Worm (Caenorhabditis elegans) whole organism, L2 larva: ENCODE results near the gene pcs-1.

Source experiments
- ceh-82 ChIP-seq: fragments of 150-350 bp; optimal IDR thresholded peaks from 2 replicates; lab custom pipeline; 2014; ENCODE audit warnings: missing biosample characterization, missing genetic modification characterization
- crh-2 ChIP-seq: sonication (generic microtip); optimal IDR thresholded peaks from 2 replicates; lab custom pipeline; 2017; ENCODE audit warnings: missing biosample characterization, missing genetic modification characterization
- fos-1 ChIP-seq: fragments of 150-350 bp; optimal IDR thresholded peaks from 2 replicates; lab custom pipeline; 2014; ENCODE audit warnings: missing biosample characterization, missing genetic modification characterization
- nhr-11 ChIP-seq: fragments of 150-350 bp; optimal IDR thresholded peaks from 2 replicates; lab custom pipeline; 2014; ENCODE audit warnings: missing biosample characterization, missing genetic modification characterization
- nhr-237 ChIP-seq: fragments of 150-350 bp; optimal IDR thresholded peaks from 2 replicates; lab custom pipeline; 2014; ENCODE audit warnings: missing biosample characterization, missing genetic modification characterization
- nhr-77 ChIP-seq: fragments of 150-350 bp; optimal IDR thresholded peaks from 2 replicates; lab custom pipeline; 2014; ENCODE audit warnings: missing biosample characterization, missing genetic modification characterization
- skn-1 ChIP-seq: sonication (generic microtip); optimal IDR thresholded peaks from 2 replicates; lab custom pipeline; 2017; ENCODE audit warnings: missing biosample characterization, missing genetic modification characterization
- unc-55 ChIP-seq: fragments of 150-350 bp; sonication (generic microtip); optimal IDR thresholded peaks from 3 replicates; lab custom pipeline; 2014; ENCODE audit warnings: missing biosample characterization, missing genetic modification reagents, missing genetic modification characterization
- ztf-1 ChIP-seq: fragments of 200-800 bp; sonication (Bioruptor generic); conservative IDR thresholded peaks from 2 replicates; pipeline ENCODE4 v1.3.6; 2022; ENCODE audit warnings: missing genetic modification characterization, missing compliant biosample characterization
- ztf-11 ChIP-seq: sonication (generic microtip); optimal IDR thresholded peaks from 2 replicates; lab custom pipeline; 2017; ENCODE audit warnings: missing biosample characterization, missing genetic modification characterization

ce11 chrII:11545952-11546325 lies 31.6 kb downstream of the pcs-1 start:
- no peak for TF ChIP-seq skn-1
- no peak for TF ChIP-seq crh-2 (tag; lab: Kevin White, UChicago)
- TF ChIP-seq nhr-237: no peak
- TF ChIP-seq ztf-1 (GFP tag; lab: Robert Waterston, UW): no peak
- TF ChIP-seq ztf-11 (tag; lab: Kevin White, UChicago): no peak
- no peak for TF ChIP-seq unc-55
- TF ChIP-seq fos-1: no peak
- TF ChIP-seq nhr-11 (tag; lab: Kevin White, UChicago): no peak
- no peak for TF ChIP-seq ceh-82
- no peak for TF ChIP-seq nhr-77 (tag; lab: Kevin White, UChicago)
